Fruit fly (Drosophila melanogaster) whole organism, embryonic: ENCODE measurements around the gene Trl.

ENCODE experiments used
- Ada2b ChIP-seq: fragments of 200-800 bp; sonication (Bioruptor generic); IDR thresholded peaks from 2 replicates; pipeline ENCODE4 v1.3.6; 2022; ENCODE audit warnings: missing biosample characterization, missing genetic modification characterization
- Blimp-1 ChIP-seq: fragments of 200-800 bp; sonication (Bioruptor generic); optimal IDR thresholded peaks from 3 replicates; lab custom pipeline; 2018; ENCODE audit warnings: missing biosample characterization, missing genetic modification characterization, mild to moderate bottlenecking, moderate library complexity, missing genetic modification reagents
- CG1024 ChIP-seq: fragments of 200-800 bp; sonication (Bioruptor generic); IDR thresholded peaks from 2 replicates; pipeline ENCODE4 v1.3.6; 2022; ENCODE audit warnings: missing biosample characterization, missing genetic modification characterization
- CG11093 ChIP-seq: fragments of 200-800 bp; sonication (Bioruptor generic); IDR thresholded peaks from 3 replicates; pipeline ENCODE4 v1.3.6; 2022; ENCODE audit warnings: missing biosample characterization, missing genetic modification characterization
- CG12769 ChIP-seq: fragments of 200-800 bp; sonication (Bioruptor generic); optimal IDR thresholded peaks from 2 replicates; lab custom pipeline; 2019; ENCODE audit warnings: missing biosample characterization, mild to moderate bottlenecking, missing genetic modification characterization, moderate library complexity
- CG13287 ChIP-seq: fragments of 200-800 bp; sonication (Bioruptor generic); IDR thresholded peaks from 2 replicates; pipeline ENCODE4 v1.3.6; 2022; ENCODE audit warnings: missing biosample characterization, missing genetic modification characterization; ENCODE audit not compliant: partially characterized antibody
- CG15601 ChIP-seq: fragments of 200-800 bp; sonication (Bioruptor generic); optimal IDR thresholded peaks from 3 replicates; lab custom pipeline; 2019; ENCODE audit warnings: missing biosample characterization, mild to moderate bottlenecking, missing genetic modification characterization, moderate library complexity
- CG15696 ChIP-seq: fragments of 200-800 bp; sonication (Bioruptor generic); optimal IDR thresholded peaks from 2 replicates; lab custom pipeline; 2019; ENCODE audit warnings: missing biosample characterization, mild to moderate bottlenecking, missing genetic modification characterization, moderate library complexity
- CG17186 ChIP-seq: fragments of 200-800 bp; sonication (Bioruptor generic); optimal IDR thresholded peaks from 3 replicates; lab custom pipeline; 2017; ENCODE audit warnings: missing biosample characterization, missing genetic modification reagents, missing genetic modification characterization
- CG30020 ChIP-seq: fragments of 200-800 bp; optimal IDR thresholded peaks from 2 replicates; lab custom pipeline; 2019; ENCODE audit warnings: missing biosample characterization, mild to moderate bottlenecking, missing genetic modification characterization, moderate library complexity
- CG31441 ChIP-seq: fragments of 200-800 bp; sonication (Bioruptor generic); IDR thresholded peaks from 2 replicates; pipeline ENCODE4 v1.3.6; 2022; ENCODE audit warnings: missing biosample characterization, missing genetic modification characterization
- CG3407 ChIP-seq: fragments of 200-800 bp; sonication (Bioruptor generic); optimal IDR thresholded peaks from 2 replicates; lab custom pipeline; 2018; ENCODE audit warnings: missing biosample characterization, mild to moderate bottlenecking, missing genetic modification characterization
- CG43689 ChIP-seq: fragments of 200-800 bp; sonication (Bioruptor generic); IDR thresholded peaks from 2 replicates; pipeline ENCODE4 v1.3.6; 2022; ENCODE audit warnings: missing biosample characterization, missing genetic modification characterization
- CG5953 ChIP-seq: fragments of 200-800 bp; sonication (Bioruptor generic); IDR thresholded peaks from 2 replicates; pipeline ENCODE4 v1.3.6; 2022; ENCODE audit warnings: missing biosample characterization, missing genetic modification characterization
- CG6254 ChIP-seq: fragments of 200-800 bp; sonication (Bioruptor generic); optimal IDR thresholded peaks from 3 replicates; lab custom pipeline; 2017; ENCODE audit warnings: mild to moderate bottlenecking, missing biosample characterization, missing genetic modification reagents, missing genetic modification characterization
- CG9817 ChIP-seq: fragments of 200-800 bp; sonication (Bioruptor generic); optimal IDR thresholded peaks from 2 replicates; lab custom pipeline; 2018; ENCODE audit warnings: missing biosample characterization, mild to moderate bottlenecking, missing genetic modification characterization, moderate library complexity
- CG9932 ChIP-seq: fragments of 200-800 bp; sonication (Bioruptor generic); IDR thresholded peaks from 2 replicates; pipeline ENCODE4 v1.3.6; 2022; ENCODE audit warnings: missing biosample characterization, missing genetic modification characterization
- Dip2 ChIP-seq: fragments of 200-800 bp; sonication (Bioruptor generic); IDR thresholded peaks from 2 replicates; pipeline ENCODE4 v1.3.6; 2022; ENCODE audit warnings: missing biosample characterization, missing genetic modification characterization
- Dip3 ChIP-seq: fragments of 200-800 bp; sonication (Bioruptor generic); optimal IDR thresholded peaks from 3 replicates; lab custom pipeline; 2016; ENCODE audit warnings: missing biosample characterization, missing genetic modification characterization
- Doc3 ChIP-seq: fragments of 200-800 bp; sonication (Bioruptor generic); IDR thresholded peaks from 3 replicates; pipeline ENCODE4 v1.3.6; 2022; ENCODE audit warnings: missing biosample characterization, missing genetic modification characterization; ENCODE audit not compliant: partially characterized antibody
- Dp ChIP-seq: fragments of 200-800 bp; sonication (Bioruptor generic); optimal IDR thresholded peaks from 2 replicates; lab custom pipeline; 2018; ENCODE audit warnings: missing biosample characterization, mild to moderate bottlenecking, missing genetic modification characterization, moderate library complexity
- E2f2 ChIP-seq: fragments of 200-800 bp; sonication (Bioruptor generic); IDR thresholded peaks from 2 replicates; pipeline ENCODE4 v1.3.6; 2022; ENCODE audit warnings: missing biosample characterization, missing genetic modification characterization
- Hr78 ChIP-seq, 2 experiments: fragments of 200-800 bp in 1 of 2; fragments of >200 bp in 1 of 2; sonication (Bioruptor generic) in 1 of 2; optimal IDR thresholded peaks; 2 replicates each; lab custom pipeline; 2017 to 2019; ENCODE audit warnings: missing biosample characterization in 2 of 2, missing genetic modification characterization in 2 of 2, mild to moderate bottlenecking in 1 of 2, moderate library complexity in 1 of 2
- MTF-1 ChIP-seq: fragments of 200-800 bp; sonication (Bioruptor generic); optimal IDR thresholded peaks from 2 replicates; lab custom pipeline; 2018; ENCODE audit warnings: missing biosample characterization, mild to moderate bottlenecking, missing genetic modification characterization, borderline replicate concordance
- Max ChIP-seq: fragments of 200-800 bp; sonication (Bioruptor generic); optimal IDR thresholded peaks from 2 replicates; lab custom pipeline; 2016; ENCODE audit warnings: missing biosample characterization, mild to moderate bottlenecking, missing genetic modification characterization
- Mrtf ChIP-seq: fragments of 200-800 bp; sonication (Bioruptor generic); IDR thresholded peaks from 3 replicates; pipeline ENCODE4 v1.3.6; 2022; ENCODE audit warnings: missing biosample characterization, missing genetic modification characterization
- Nf-YC ChIP-seq: fragments of 200-800 bp; optimal IDR thresholded peaks from 3 replicates; lab custom pipeline; 2019; ENCODE audit warnings: missing biosample characterization, mild to moderate bottlenecking, missing genetic modification characterization, moderate library complexity
- TFAM ChIP-seq: fragments of 200-800 bp; sonication (Bioruptor generic); optimal IDR thresholded peaks from 2 replicates; lab custom pipeline; 2017; ENCODE audit warnings: missing biosample characterization, missing genetic modification characterization, inconsistent platforms
- ato ChIP-seq: fragments of 200-800 bp; sonication (Bioruptor generic); IDR thresholded peaks from 2 replicates; pipeline ENCODE4 v1.3.6; 2022; ENCODE audit warnings: missing biosample characterization, missing genetic modification characterization; ENCODE audit not compliant: partially characterized antibody
- dati ChIP-seq: fragments of 200-800 bp; sonication (Bioruptor generic); IDR thresholded peaks from 2 replicates; pipeline ENCODE4 v1.3.6; 2022; ENCODE audit warnings: missing biosample characterization, missing genetic modification characterization
- dimm ChIP-seq: fragments of 200-800 bp; sonication (Bioruptor generic); IDR thresholded peaks from 2 replicates; pipeline ENCODE4 v1.3.6; 2022; ENCODE audit warnings: missing biosample characterization, missing genetic modification characterization
- fd96Cb ChIP-seq: fragments of 200-800 bp; sonication (Bioruptor generic); optimal IDR thresholded peaks from 2 replicates; lab custom pipeline; 2018; ENCODE audit warnings: missing biosample characterization, mild to moderate bottlenecking, missing genetic modification characterization, moderate library complexity
- ham ChIP-seq: fragments of 200-800 bp; sonication (Bioruptor generic); IDR thresholded peaks from 2 replicates; pipeline ENCODE4 v1.3.6; 2022; ENCODE audit warnings: missing biosample characterization, missing genetic modification characterization
- hbn ChIP-seq: fragments of 200-800 bp; sonication (Bioruptor generic); IDR thresholded peaks from 2 replicates; pipeline ENCODE4 v1.3.6; 2022; ENCODE audit warnings: missing biosample characterization, missing genetic modification characterization; ENCODE audit not compliant: partially characterized antibody
- inv ChIP-seq: fragments of 200-800 bp; sonication (Bioruptor generic); IDR thresholded peaks from 2 replicates; pipeline ENCODE4 v1.3.6; 2022; ENCODE audit warnings: missing biosample characterization, missing genetic modification characterization; ENCODE audit not compliant: partially characterized antibody
- pan ChIP-seq, 4 experiments: fragments of >200 bp in 3 of 4; fragments of 200-800 bp in 1 of 4; sonication (Bioruptor generic) in 1 of 4; optimal IDR thresholded peaks in 3 of 4; IDR thresholded peaks in 1 of 4; 2 replicates each; pipeline versions ENCODE4 v1.3.6 to Lab custom; 2017 to 2022; ENCODE audit warnings: missing biosample characterization in 2 of 4, missing genetic modification characterization in 2 of 4, mixed read lengths in 1 of 4
- pnt ChIP-seq: fragments of 200-800 bp; sonication (Bioruptor generic); optimal IDR thresholded peaks from 3 replicates; lab custom pipeline; 2016; ENCODE audit warnings: missing biosample characterization, missing genetic modification characterization
- repo ChIP-seq: fragments of 200-800 bp; sonication (Bioruptor generic); optimal IDR thresholded peaks from 2 replicates; lab custom pipeline; 2016; ENCODE audit warnings: missing biosample characterization, missing genetic modification characterization
- row ChIP-seq: fragments of 200-800 bp; sonication (Bioruptor generic); IDR thresholded peaks from 3 replicates; pipeline ENCODE4 v1.3.6; 2022; ENCODE audit warnings: missing biosample characterization, missing genetic modification characterization
- sens-2 ChIP-seq: fragments of 200-800 bp; sonication (Bioruptor generic); IDR thresholded peaks from 2 replicates; pipeline ENCODE4 v1.3.6; 2022; ENCODE audit warnings: missing biosample characterization, missing genetic modification characterization
- sr ChIP-seq: fragments of 200-800 bp; sonication (Bioruptor generic); IDR thresholded peaks from 3 replicates; pipeline ENCODE4 v1.3.6; 2022; ENCODE audit warnings: missing biosample characterization, missing genetic modification characterization
- tup ChIP-seq: fragments of 200-800 bp; sonication (Bioruptor generic); optimal IDR thresholded peaks from 2 replicates; lab custom pipeline; 2016; ENCODE audit warnings: missing biosample characterization, mild to moderate bottlenecking, missing genetic modification characterization, moderate library complexity
- tx ChIP-seq: fragments of 200-800 bp; sonication (Bioruptor generic); optimal IDR thresholded peaks from 2 replicates; lab custom pipeline; 2016; ENCODE audit warnings: missing biosample characterization, missing genetic modification characterization
- unc-4 ChIP-seq: fragments of 200-800 bp; sonication (Bioruptor generic); IDR thresholded peaks from 2 replicates; pipeline ENCODE4 v1.3.6; 2022; ENCODE audit warnings: missing biosample characterization, missing genetic modification characterization; ENCODE audit not compliant: partially characterized antibody
- unpg ChIP-seq: fragments of 200-800 bp; sonication (Bioruptor generic); optimal IDR thresholded peaks from 3 replicates; lab custom pipeline; 2018; ENCODE audit warnings: missing biosample characterization, mild to moderate bottlenecking, missing genetic modification characterization, moderate library complexity
- zf30C ChIP-seq: fragments of 200-800 bp; sonication (Bioruptor generic); optimal IDR thresholded peaks from 3 replicates; lab custom pipeline; 2018; ENCODE audit warnings: missing biosample characterization, mild to moderate bottlenecking, missing genetic modification characterization

The Trl gene

DNA sequence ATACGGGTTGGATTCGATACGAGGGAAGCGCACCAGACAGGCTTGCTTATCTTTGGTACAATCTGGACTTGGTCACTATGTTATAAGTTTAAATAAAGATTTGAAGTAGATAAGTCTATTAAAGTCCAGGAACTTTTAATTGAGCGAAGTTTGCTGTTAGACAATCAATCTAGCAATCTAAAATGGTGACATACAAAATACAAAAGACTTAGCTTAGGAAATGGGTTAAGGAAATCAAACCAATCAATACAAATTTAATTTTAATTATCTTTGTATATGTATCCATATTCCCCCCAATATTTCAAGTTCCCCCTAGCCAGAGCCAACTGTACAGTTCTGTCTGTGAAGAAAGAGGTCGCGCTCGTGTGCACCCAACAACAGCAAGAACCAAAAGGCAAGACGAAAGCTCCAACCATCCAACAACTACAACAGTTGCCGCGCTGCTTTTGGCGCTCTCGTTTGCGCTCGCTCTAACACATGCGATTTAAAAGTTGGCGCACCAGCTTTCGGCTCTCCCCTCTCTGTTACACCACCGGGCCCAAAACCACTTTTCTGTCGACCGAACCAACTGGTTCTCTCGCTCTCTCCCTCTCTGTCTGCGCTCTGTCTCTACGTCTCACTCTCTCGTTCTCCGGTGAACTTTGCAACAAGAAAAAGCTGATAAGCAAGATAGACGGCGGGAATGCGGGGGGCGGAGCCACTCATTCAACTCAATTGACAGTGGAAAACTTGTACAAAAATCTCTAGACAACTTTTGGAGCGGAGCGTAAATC is 4.7 kb downstream of the Trl start (continued):
- TF ChIP-seq CG12769 (tag; lab: Kevin White, UChicago) = no peak
- peak; percentile 69 for TF ChIP-seq CG3407 (GFP tag; lab: Kevin White, UChicago)
- TF ChIP-seq Max (GFP tag; lab: Kevin White, UChicago) = peak; percentile 82
- TF ChIP-seq CG9932 (GFP tag; lab: Robert Waterston, UW) = peak; percentile 86
- no peak; the same call in 2 of the 3 replicates for TF ChIP-seq Doc3
- TF ChIP-seq tup (GFP tag; lab: Kevin White, UChicago) = peak; percentile 55
- 0 out of 2 replicates have a peak, but pooled peaks have one; percentile 9 for TF ChIP-seq dati (GFP tag; lab: Robert Waterston, UW)
- TF ChIP-seq tx (GFP tag; lab: Kevin White, UChicago) = peak; percentile 69
- TF ChIP-seq pnt (GFP tag; lab: Kevin White, UChicago) = peak; percentile 68
- TF ChIP-seq E2f2 (GFP tag; lab: Robert Waterston, UW) = peak; percentile 59; the same call in 1 of the 2 replicates
- TF ChIP-seq CG9817 = no peak
- peak; percentile 92 for TF ChIP-seq row (GFP tag; lab: Robert Waterston, UW)
- no peak for TF ChIP-seq sens-2 (GFP tag; lab: Robert Waterston, UW)
- TF ChIP-seq MTF-1 (GFP tag; lab: Kevin White, UChicago) = peak; percentile 89
- TF ChIP-seq hbn (GFP tag; lab: Robert Waterston, UW) = peak; percentile 67; the same call in 1 of the 2 replicates
- 0 out of 2 replicates have a peak, but pooled peaks have one; percentile 20 for TF ChIP-seq ato
- no peak for TF ChIP-seq pan (optimal IDR thresholded peaks at IDR 0.05; lab: Kevin White, UChicago)
- TF ChIP-seq pan (GFP tag; optimal IDR thresholded peaks at IDR 0.05 in 1 of 2, IDR thresholded peaks at IDR 0.05 in 1 of 2) = peak in 1 of 2 experiments; percentile 89
- peak; percentile 80 for TF ChIP-seq Dip3 (GFP tag; lab: Kevin White, UChicago)
- peak; percentile 85 for TF ChIP-seq CG11093
- peak; percentile 88 for TF ChIP-seq CG31441 (GFP tag; lab: Robert Waterston, UW)
- TF ChIP-seq ham (GFP tag; lab: Robert Waterston, UW) = 0 out of 2 replicates have a peak, but pooled peaks have one; percentile 13
- peak in 1 of 2 experiments; percentile 97 for TF ChIP-seq Hr78 (GFP tag; optimal IDR thresholded peaks at IDR 0.05; lab: Kevin White, UChicago)
- no peak; the same call in 1 of the 2 replicates for TF ChIP-seq inv (GFP tag; lab: Robert Waterston, UW)
- peak; percentile 47; the same call in 1 of the 2 replicates for TF ChIP-seq CG13287 (GFP tag; lab: Robert Waterston, UW)
- TF ChIP-seq CG15696 (tag; lab: Kevin White, UChicago) = peak; percentile 56
- TF ChIP-seq CG5953 (GFP tag; lab: Robert Waterston, UW) = peak; percentile 64; the same call in 1 of the 2 replicates
- no peak; the same call in 2 of the 3 replicates for TF ChIP-seq Mrtf
- TF ChIP-seq CG6254 (GFP tag; lab: Kevin White, UChicago) = peak; percentile 60
- peak; percentile 9; the same call in 1 of the 2 replicates for TF ChIP-seq dimm (GFP tag; lab: Robert Waterston, UW)
- TF ChIP-seq unc-4 (GFP tag; lab: Robert Waterston, UW) = 0 out of 2 replicates have a peak, but pooled peaks have one; percentile 29
- TF ChIP-seq CG15601 = peak; percentile 74
- no peak for TF ChIP-seq Dp
- TF ChIP-seq repo (GFP tag; lab: Kevin White, UChicago) = peak; percentile 20
- TF ChIP-seq Dip2 (GFP tag; lab: Robert Waterston, UW) = no peak; the same call in 1 of the 2 replicates
- peak; percentile 54 for TF ChIP-seq CG43689 (GFP tag; lab: Robert Waterston, UW)
- peak; percentile 77 for TF ChIP-seq Blimp-1
- TF ChIP-seq sr = no peak; the same call in 2 of the 3 replicates
- TF ChIP-seq CG30020 (tag; lab: Kevin White, UChicago) = peak; percentile 50
- TF ChIP-seq CG1024 (GFP tag; lab: Robert Waterston, UW) = 0 out of 2 replicates have a peak, but pooled peaks have one; percentile 38
- TF ChIP-seq CG17186 (GFP tag; lab: Kevin White, UChicago) = no peak
- peak; percentile 80 for TF ChIP-seq unpg (GFP tag; lab: Kevin White, UChicago)
- TF ChIP-seq Ada2b (GFP tag; lab: Robert Waterston, UW) = peak; percentile 81
- TF ChIP-seq TFAM (GFP tag; lab: Kevin White, UChicago) = peak; percentile 3
- TF ChIP-seq zf30C (GFP tag; lab: Kevin White, UChicago) = no peak
- peak; percentile 82 for TF ChIP-seq Nf-YC (tag; lab: Kevin White, UChicago)
- TF ChIP-seq fd96Cb (tag; lab: Kevin White, UChicago) = peak; percentile 88
